Worm (Caenorhabditis elegans): ENCODE results near the gene xbp-1.

ce11 chrIII:4166745-4167144 lies 26.9 kb upstream of the xbp-1 start, which contains the start of gene rnf-5:
- TF ChIP-seq ceh-48 (tag; optimal IDR thresholded peaks at IDR 0.05) (no peak), rnt-1 (tag; optimal IDR thresholded peaks at IDR 0.05) (no peak), nhr-11 (tag; optimal IDR thresholded peaks at IDR 0.05) (no peak), sdc-2 (tag; optimal IDR thresholded peaks at IDR 0.05) (no peak), ama-1 (optimal IDR thresholded peaks at IDR 0.05) (no peak), ceh-14 (tag; optimal IDR thresholded peaks at IDR 0.05) (no peak), K02D7.2 (tag; optimal IDR thresholded peaks at IDR 0.05) (no peak)
